Fruit fly (Drosophila melanogaster): Measurements from ENCODE around the gene CG43057.

The CG43057 gene

dm6 chr2L:8277561-8278201, 33.9 kb upstream of the CG43057 start (continued):
- TF ChIP-seq B-H1 (GFP tag; IDR thresholded peaks at IDR 0.05) (peak; percentile 97), nerfin-2 (GFP tag; IDR thresholded peaks at IDR 0.05; ENCODE audit: partially characterized antibody) (no peak), bab2 (GFP tag; optimal IDR thresholded peaks at IDR 0.05) (peak; percentile 95), Sox100B (GFP tag; optimal IDR thresholded peaks at IDR 0.05) (peak; percentile 99), Ravus (GFP tag; IDR thresholded peaks at IDR 0.05) (peak; percentile 92), ab (GFP tag; optimal IDR thresholded peaks at IDR 0.05) (no peak), Jarid2 (GFP tag; optimal IDR thresholded peaks at IDR 0.05) (peak; percentile 88), CG2120 (GFP tag; optimal IDR thresholded peaks at IDR 0.05) (peak; percentile 93), CG14860 (GFP tag; IDR thresholded peaks at IDR 0.05; ENCODE audit: partially characterized antibody) (no peak), CG12769 (tag; optimal IDR thresholded peaks at IDR 0.05) (peak; percentile 87), CG3726 (GFP tag; IDR thresholded peaks at IDR 0.05) (peak; percentile 98), mld (GFP tag; IDR thresholded peaks at IDR 0.05; ENCODE audit: partially characterized antibody) (no peak), amos (GFP tag; IDR thresholded peaks at IDR 0.05; ENCODE audit: partially characterized antibody) (peak; percentile 28; the same call in 1 of the 2 replicates), CG10565 (GFP tag; optimal IDR thresholded peaks at IDR 0.05) (peak; percentile 91), BEAF-32 (GFP tag; optimal IDR thresholded peaks at IDR 0.05) (peak; percentile 0), CG3407 (GFP tag; optimal IDR thresholded peaks at IDR 0.05) (peak; percentile 98), CG10321 (GFP tag; IDR thresholded peaks at IDR 0.05) (peak; percentile 85), Sry-δ (GFP tag; optimal IDR thresholded peaks at IDR 0.05) (peak; percentile 46), stwl (tag; optimal IDR thresholded peaks at IDR 0.05) (peak; percentile 90), CG2712 (tag; optimal IDR thresholded peaks at IDR 0.05) (peak; percentile 98), ems (GFP tag; optimal IDR thresholded peaks at IDR 0.05) (peak; percentile 96), CG6854 (GFP tag; optimal IDR thresholded peaks at IDR 0.05) (peak; percentile 93), chn (GFP tag; optimal IDR thresholded peaks at IDR 0.05) (peak; percentile 96), klu (GFP tag; IDR thresholded peaks at IDR 0.05) (peak; percentile 96), CG7357 (GFP tag; IDR thresholded peaks at IDR 0.05) (peak; percentile 93), Tbp (GFP tag; optimal IDR thresholded peaks at IDR 0.05) (no peak), CG7963 (GFP tag; IDR thresholded peaks at IDR 0.05; ENCODE audit: partially characterized antibody) (no peak), bowl (GFP tag; IDR thresholded peaks at IDR 0.05) (peak; percentile 98), CG10543 (GFP tag; optimal IDR thresholded peaks at IDR 0.05) (peak; percentile 67), yki (optimal IDR thresholded peaks at IDR 0.05) (peak; percentile 6), Neu2 (GFP tag; optimal IDR thresholded peaks at IDR 0.05; ENCODE audit: borderline replicate concordance) (peak; percentile 72), Asciz (GFP tag; optimal IDR thresholded peaks at IDR 0.05) (peak; percentile 98), CG8359 (GFP tag; optimal IDR thresholded peaks at IDR 0.05; ENCODE audit: borderline replicate concordance) (peak; percentile 93), B-H2 (GFP tag; optimal IDR thresholded peaks at IDR 0.05) (peak; percentile 78), CG10147 (GFP tag; optimal IDR thresholded peaks at IDR 0.05) (peak; percentile 96), ken (GFP tag; IDR thresholded peaks at IDR 0.05) (peak; percentile 98), vfl (GFP tag; optimal IDR thresholded peaks at IDR 0.05) (peak; percentile 92), CG33557 (GFP tag; optimal IDR thresholded peaks at IDR 0.05) (peak; percentile 98), CG15479 (GFP tag; optimal IDR thresholded peaks at IDR 0.05) (peak; percentile 79), dan (GFP tag; IDR thresholded peaks at IDR 0.05) (no peak; the same call in 1 of the 2 replicates), ara (GFP tag; IDR thresholded peaks at IDR 0.05) (peak; percentile 99), CG12071 (GFP tag; optimal IDR thresholded peaks at IDR 0.05) (peak; percentile 88), eyg (GFP tag; optimal IDR thresholded peaks at IDR 0.05) (peak; percentile 72), Myb (GFP tag; optimal IDR thresholded peaks at IDR 0.05) (peak; percentile 56), onecut (GFP tag; IDR thresholded peaks at IDR 0.05) (peak; percentile 96), HmgZ (tag; optimal IDR thresholded peaks at IDR 0.05) (peak; percentile 95), grn (GFP tag; optimal IDR thresholded peaks at IDR 0.05) (peak; percentile 86), bbx (GFP tag; IDR thresholded peaks at IDR 0.05; ENCODE audit: partially characterized antibody) (peak; percentile 57; the same call in 1 of the 2 replicates), pho (GFP tag; optimal IDR thresholded peaks at IDR 0.05) (peak; percentile 82)

All from whole organism, embryonic.